Fruit fly (Drosophila melanogaster) whole organism, wandering third instar larva: ENCODE data around the gene Mau2.

Source experiments
- Abd-B ChIP-seq: fragments of >200 bp; optimal IDR thresholded peaks from 2 replicates; lab custom pipeline; 2017; ENCODE audit warnings: missing biosample characterization, missing genetic modification characterization
- CG32264 ChIP-seq: fragments of 200-800 bp; sonication (Bioruptor generic); optimal IDR thresholded peaks from 2 replicates; lab custom pipeline; 2016; ENCODE audit warnings: missing biosample characterization, missing genetic modification characterization
- Hnf4 ChIP-seq: fragments of 200-800 bp; sonication (Bioruptor generic); optimal IDR thresholded peaks from 2 replicates; lab custom pipeline; 2016; ENCODE audit warnings: missing biosample characterization, mild to moderate bottlenecking, missing genetic modification characterization
- N ChIP-seq: fragments of >200 bp; optimal IDR thresholded peaks from 2 replicates; lab custom pipeline; 2018; ENCODE audit warnings: missing biosample characterization, missing external identifiers, missing genetic modification characterization
- OdsH ChIP-seq: fragments of 200-800 bp; sonication (Bioruptor generic); optimal IDR thresholded peaks from 2 replicates; lab custom pipeline; 2016; ENCODE audit warnings: missing biosample characterization, mild to moderate bottlenecking, missing genetic modification characterization
- br ChIP-seq: fragments of 200-800 bp; sonication (Bioruptor generic); optimal IDR thresholded peaks from 2 replicates; lab custom pipeline; 2016; ENCODE audit warnings: missing biosample characterization, missing genetic modification characterization
- brk ChIP-seq: fragments of 200-800 bp; sonication (Bioruptor generic); optimal IDR thresholded peaks from 2 replicates; lab custom pipeline; 2016; ENCODE audit warnings: missing biosample characterization, mild to moderate bottlenecking, missing genetic modification characterization
- dmrt93B ChIP-seq: fragments of 200-800 bp; sonication (Bioruptor generic); optimal IDR thresholded peaks from 2 replicates; lab custom pipeline; 2018; ENCODE audit warnings: missing biosample characterization, mild to moderate bottlenecking, missing genetic modification characterization
- fru ChIP-seq: fragments of 200-800 bp; sonication (Bioruptor generic); optimal IDR thresholded peaks from 3 replicates; lab custom pipeline; 2016; ENCODE audit warnings: missing biosample characterization, mild to moderate bottlenecking, missing genetic modification characterization
- h ChIP-seq: fragments of 200-800 bp; sonication (Bioruptor generic); optimal IDR thresholded peaks from 3 replicates; lab custom pipeline; 2016; ENCODE audit warnings: missing biosample characterization, mild to moderate bottlenecking, missing genetic modification characterization
- usp ChIP-seq: fragments of >200 bp; optimal IDR thresholded peaks from 2 replicates; lab custom pipeline; 2017; ENCODE audit warnings: missing biosample characterization, missing genetic modification characterization

DNA sequence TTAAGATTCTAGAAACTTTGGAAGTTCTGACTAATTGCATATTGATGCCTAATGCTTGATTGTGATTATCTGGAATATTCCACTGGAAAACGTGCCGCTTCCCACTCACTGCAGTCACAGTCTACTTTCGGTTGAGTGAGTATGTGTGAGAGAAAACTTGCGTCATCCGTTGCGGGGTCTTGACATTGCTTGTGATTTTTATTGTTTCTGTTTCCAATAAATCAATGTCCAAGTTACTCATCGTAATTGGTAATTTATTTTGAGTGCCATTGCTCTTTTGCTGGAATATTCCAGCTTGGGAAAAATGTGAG is 34.0 kb downstream of the Mau2 start:
- no peak for TF ChIP-seq br (GFP tag; lab: Kevin White, UChicago)
- TF ChIP-seq Hnf4 (GFP tag; lab: Kevin White, UChicago) = no peak
- TF ChIP-seq Abd-B = no peak
- no peak for TF ChIP-seq brk
- TF ChIP-seq fru (GFP tag; lab: Kevin White, UChicago) = no peak
- no peak for TF ChIP-seq h (GFP tag; lab: Kevin White, UChicago)
- no peak for TF ChIP-seq CG32264
- TF ChIP-seq OdsH (GFP tag; lab: Kevin White, UChicago) = no peak
- TF ChIP-seq dmrt93B (GFP tag; lab: Kevin White, UChicago) = no peak
- TF ChIP-seq usp (GFP tag; lab: Kevin White, UChicago) = no peak
- TF ChIP-seq N (GFP tag; lab: Kevin White, UChicago) = no peak
